Worm (Caenorhabditis elegans) whole organism, L4/young adult: ENCODE results near the gene hpo-7.

Experiments used
- W03F9.2 ChIP-seq: fragments of 150-350 bp; optimal IDR thresholded peaks from 2 replicates; lab custom pipeline; 2014; ENCODE audit warnings: missing biosample characterization, missing genetic modification characterization
- him-1 ChIP-seq: sonication (generic microtip); optimal IDR thresholded peaks from 2 replicates; lab custom pipeline; 2016; ENCODE audit warnings: missing genotype, missing genetic modification reagents, missing genetic modification characterization, missing compliant biosample characterization

DNA sequence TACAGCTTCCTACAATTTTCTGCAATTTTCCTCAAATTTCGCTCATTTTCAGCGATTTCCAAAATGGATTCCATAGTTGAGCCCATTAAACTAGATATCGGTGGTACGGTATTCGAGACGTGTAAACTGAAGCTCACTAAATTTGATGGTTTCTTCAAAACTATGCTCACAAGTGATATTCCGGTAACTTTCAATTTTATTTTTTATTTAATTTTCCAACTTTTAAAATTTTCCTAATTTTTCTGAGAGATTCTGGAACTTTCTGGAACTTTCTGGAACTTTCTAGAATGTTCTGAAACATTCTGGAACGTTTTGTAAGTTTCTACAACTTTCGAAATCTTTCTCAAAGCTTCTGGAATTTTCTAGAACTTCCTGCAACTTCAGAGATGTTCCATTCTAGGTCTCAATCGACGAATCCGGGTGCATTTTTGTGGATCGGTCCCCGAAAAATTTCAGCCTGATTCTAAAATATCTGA, 11.4 kb upstream of the hpo-7 start, which contains the start of gene C40A11.2:
- TF ChIP-seq W03F9.2 (tag; lab: Kevin White, UChicago), result no peak
- TF ChIP-seq him-1, result no peak
